Worm (Caenorhabditis elegans): Measurements from ENCODE around the gene B0035.22.

- no peak for TF ChIP-seq pha-4 (tag; optimal IDR thresholded peaks at IDR 0.05)
- no peak for TF ChIP-seq unc-62 (GFP tag; optimal IDR thresholded peaks at IDR 0.05)
- no peak for TF ChIP-seq unc-39 (tag; optimal IDR thresholded peaks at IDR 0.05)
- no peak for TF ChIP-seq ces-1 (GFP tag; optimal IDR thresholded peaks at IDR 0.05)
- TF ChIP-seq mep-1 (tag; optimal IDR thresholded peaks at IDR 0.05) = no peak
- TF ChIP-seq lsy-2 (tag; optimal IDR thresholded peaks at IDR 0.05) = no peak
- no peak for TF ChIP-seq flh-1 (GFP tag; optimal IDR thresholded peaks at IDR 0.05)
- TF ChIP-seq nhr-237 (tag; optimal IDR thresholded peaks at IDR 0.05) = no peak
- TF ChIP-seq blmp-1 (tag; optimal IDR thresholded peaks at IDR 0.05) = no peak
- no peak for TF ChIP-seq nhr-28 (tag; optimal IDR thresholded peaks at IDR 0.05)
These were observed 7.2 kb upstream of the B0035.22 start for ce11 chrIV:11307770-11308169.

Data from whole organism, mixed stage, embryonic.